Worm (Caenorhabditis elegans): ENCODE results near the gene F20D6.9.

F20D6.9 gene

ce11 chrV:8130149-8130661, 47.0 kb downstream of the F20D6.9 start, which contains the start of gene snap-1:
Gene snap-1 (plus strand): TSS chrV:8130611.
- TF ChIP-seq lin-14 (GFP tag; optimal IDR thresholded peaks at IDR 0.05) (peak; percentile 95), Y116A8C.19 (tag; optimal IDR thresholded peaks at IDR 0.05; ENCODE audit: borderline replicate concordance) (no peak), hlh-17 (GFP tag; optimal IDR thresholded peaks at IDR 0.05; ENCODE audit: borderline replicate concordance) (no peak), fkh-8 (tag; optimal IDR thresholded peaks at IDR 0.05) (peak; percentile 85), ztf-11 (tag; optimal IDR thresholded peaks at IDR 0.05) (no peak), ceh-82 (tag; optimal IDR thresholded peaks at IDR 0.05) (peak; percentile 0 to 91 (median 51)), lin-35 (GFP tag; optimal IDR thresholded peaks at IDR 0.05) (peak; percentile 40 to 65), ets-5 (GFP tag; IDR thresholded peaks at IDR 0.05) (no peak), zip-4 (GFP tag; optimal IDR thresholded peaks at IDR 0.05) (peak; percentile 75), nhr-71 (tag; optimal IDR thresholded peaks at IDR 0.05) (peak; percentile 70), swsn-7 (tag; optimal IDR thresholded peaks at IDR 0.05) (peak; percentile 5), jun-1 (tag; optimal IDR thresholded peaks at IDR 0.05) (peak; percentile 28), isw-1 (GFP tag; IDR thresholded peaks at IDR 0.05) (peak; percentile 58), unc-86 (tag; optimal IDR thresholded peaks at IDR 0.05) (peak; percentile 46), lin-13 (GFP tag; optimal IDR thresholded peaks at IDR 0.05) (peak; percentile 48), nhr-20 (tag; optimal IDR thresholded peaks at IDR 0.05) (peak; percentile 14), fkh-10 (GFP tag; optimal IDR thresholded peaks at IDR 0.05) (peak; percentile 7), mdl-1 (tag; optimal IDR thresholded peaks at IDR 0.05) (peak in 1 of 2 experiments; percentile 17), F16B12.6 (tag; optimal IDR thresholded peaks at IDR 0.05) (no peak), skn-1 (tag; optimal IDR thresholded peaks at IDR 0.05) (peak; percentile 81), aha-1 (tag; optimal IDR thresholded peaks at IDR 0.05) (no peak), lir-3 (tag; optimal IDR thresholded peaks at IDR 0.05; ENCODE audit: poor library complexity) (peak; percentile 33), rnt-1 (tag; optimal IDR thresholded peaks at IDR 0.05) (peak; percentile 34), nhr-47 (tag; optimal IDR thresholded peaks at IDR 0.05) (peak; percentile 51), hpl-2 (GFP tag; optimal IDR thresholded peaks at IDR 0.05) (no peak), nhr-28 (tag; optimal IDR thresholded peaks at IDR 0.05) (no peak), efl-1 (optimal IDR thresholded peaks at IDR 0.05) (peak; percentile 43 to 56), efl-1 (GFP tag; optimal IDR thresholded peaks at IDR 0.05 in 1 of 2) (peak; percentile 29 to 95), xbp-1 (tag; optimal IDR thresholded peaks at IDR 0.05) (peak; percentile 74), dpl-1 (GFP tag; optimal IDR thresholded peaks at IDR 0.05) (peak; percentile 14 to 52 (median 33)), ceh-63 (GFP tag; optimal IDR thresholded peaks at IDR 0.05) (no peak), mep-1 (tag; optimal IDR thresholded peaks at IDR 0.05) (peak; percentile 90), snu-23 (GFP tag; optimal IDR thresholded peaks at IDR 0.05) (peak; percentile 56), elt-3 (tag; optimal IDR thresholded peaks at IDR 0.05) (no peak), lin-15B (tag; optimal IDR thresholded peaks at IDR 0.05) (peak; percentile 52), snpc-4 (tag; optimal IDR thresholded peaks at IDR 0.05) (peak; percentile 27), tbx-2 (tag; optimal IDR thresholded peaks at IDR 0.05) (peak; percentile 6), lsy-2 (tag; optimal IDR thresholded peaks at IDR 0.05) (peak; percentile 45 to 49)

DNA sequence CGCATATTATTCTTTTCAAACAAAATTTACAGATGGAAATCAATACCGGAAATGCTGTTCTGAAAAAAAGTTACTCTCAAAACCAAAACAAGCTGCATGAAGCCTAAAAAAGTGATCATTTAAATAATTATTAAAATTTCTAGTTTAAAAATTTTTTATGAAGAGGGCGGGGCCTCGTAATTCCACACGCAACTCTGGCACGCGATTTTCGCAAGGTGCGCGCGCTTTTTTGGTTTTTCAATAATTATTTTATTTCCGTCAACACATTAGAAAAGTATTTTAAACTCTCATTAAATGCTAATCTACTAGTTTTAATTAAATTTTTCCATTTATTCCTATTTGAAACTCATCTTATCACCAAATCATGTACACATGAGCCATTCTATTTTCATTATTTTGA, 47.5 kb downstream of the F20D6.9 start:
- TF ChIP-seq swsn-7 (tag; optimal IDR thresholded peaks at IDR 0.05): no peak
- TF ChIP-seq sup-37 (GFP tag; optimal IDR thresholded peaks at IDR 0.05): no peak
- no peak for TF ChIP-seq fos-1 (tag; optimal IDR thresholded peaks at IDR 0.05)
- no peak for TF ChIP-seq nhr-28 (tag; optimal IDR thresholded peaks at IDR 0.05)
- TF ChIP-seq tlp-1 (tag; optimal IDR thresholded peaks at IDR 0.05): no peak
- no peak for TF ChIP-seq lin-14 (GFP tag; optimal IDR thresholded peaks at IDR 0.05)
- no peak for TF ChIP-seq nhr-77 (tag; optimal IDR thresholded peaks at IDR 0.05)
- no peak for TF ChIP-seq efl-1 (optimal IDR thresholded peaks at IDR 0.05)
- TF ChIP-seq efl-1 (GFP tag; optimal IDR thresholded peaks at IDR 0.05 in 1 of 2): peak in 1 of 2 experiments; percentile 75
- TF ChIP-seq aha-1 (tag; optimal IDR thresholded peaks at IDR 0.05): no peak
